Fruit fly (Drosophila melanogaster): ENCODE measurements around the gene CG18809.

- TF ChIP-seq Pif1A (GFP tag; optimal IDR thresholded peaks at IDR 0.05) (no peak), Snoo (tag; optimal IDR thresholded peaks at IDR 0.05) (no peak), CG8159 (tag; optimal IDR thresholded peaks at IDR 0.05) (no peak), EcR (GFP tag; optimal IDR thresholded peaks at IDR 0.05) (no peak), CG8301 (tag; optimal IDR thresholded peaks at IDR 0.05) (no peak), CG34367 (tag; optimal IDR thresholded peaks at IDR 0.05) (no peak), fd96Ca (GFP tag; IDR thresholded peaks at IDR 0.05) (no peak), Pif1B (GFP tag; optimal IDR thresholded peaks at IDR 0.05) (no peak), CG14655 (GFP tag; optimal IDR thresholded peaks at IDR 0.05) (no peak)
These were observed 48.4 kb upstream of the CG18809 start for dm6 chrX:19792572-19792971.

Measured in whole organism, pupa.